Worm (Caenorhabditis elegans) whole organism, L4 larva: ENCODE data around the gene ZK616.8.

Source experiments
- aly-2 ChIP-seq: sonication (generic microtip); optimal IDR thresholded peaks from 2 replicates; lab custom pipeline; 2018; ENCODE audit warnings: missing biosample characterization, missing genetic modification characterization
- ceh-28 ChIP-seq: fragments of 150-350 bp; optimal IDR thresholded peaks from 2 replicates; lab custom pipeline; 2014; ENCODE audit warnings: missing biosample characterization, missing genetic modification reagents, missing genetic modification characterization
- cey-2 ChIP-seq: sonication (generic microtip); optimal IDR thresholded peaks from 3 replicates; lab custom pipeline; 2017; ENCODE audit warnings: missing genetic modification characterization, mild to moderate bottlenecking, missing compliant biosample characterization, antibody characterized with exemption, borderline replicate concordance; ENCODE audit not compliant: insufficient read depth
- egl-27 ChIP-seq: sonication (generic microtip); optimal IDR thresholded peaks from 3 replicates; lab custom pipeline; 2017; ENCODE audit warnings: missing biosample characterization, missing genetic modification reagents, missing genetic modification characterization
- egl-43 ChIP-seq: fragments of 200-800 bp; sonication (Bioruptor generic); IDR thresholded peaks from 2 replicates; pipeline ENCODE4 v1.3.6; 2022; ENCODE audit warnings: missing genetic modification reagents, missing genetic modification characterization, missing compliant biosample characterization
- fkh-10 ChIP-seq: fragments of 150-350 bp; optimal IDR thresholded peaks from 2 replicates; lab custom pipeline; 2014; ENCODE audit warnings: missing biosample characterization, missing genetic modification reagents, missing genetic modification characterization
- lin-39 ChIP-seq: fragments of 150-350 bp; optimal IDR thresholded peaks from 2 replicates; lab custom pipeline; 2014; ENCODE audit warnings: missing biosample characterization, missing genetic modification reagents, missing genetic modification characterization
- mdl-1 ChIP-seq, 2 experiments: fragments of 150-350 bp in 1 of 2; sonication (generic microtip) in 1 of 2; optimal IDR thresholded peaks; 2 replicates each; lab custom pipeline; 2014 to 2017; ENCODE audit warnings: missing biosample characterization in 2 of 2, missing genetic modification characterization in 2 of 2
- nhr-11 ChIP-seq: fragments of 150-350 bp; optimal IDR thresholded peaks from 2 replicates; lab custom pipeline; 2014; ENCODE audit warnings: missing biosample characterization, missing genetic modification characterization
- unc-130 ChIP-seq: sonication (generic microtip); optimal IDR thresholded peaks from 2 replicates; lab custom pipeline; 2016; ENCODE audit warnings: missing genetic modification reagents, missing genetic modification characterization, missing compliant biosample characterization
- unc-62 ChIP-seq, 3 experiments: fragments of 150-350 bp in 1 of 3; sonication (generic microtip); optimal IDR thresholded peaks in 2 of 3; peaks in 1 of 3; 1 replicate in 1 of 3; 2 replicates in 2 of 3; lab custom pipeline; 2014 to 2017; ENCODE audit warnings: missing biosample characterization in 3 of 3, missing genetic modification characterization in 3 of 3, missing genetic modification reagents in 3 of 3, missing genotype in 1 of 3
- zag-1 ChIP-seq: fragments of 150-350 bp; optimal IDR thresholded peaks from 2 replicates; lab custom pipeline; 2014; ENCODE audit warnings: missing biosample characterization, missing genetic modification characterization

DNA sequence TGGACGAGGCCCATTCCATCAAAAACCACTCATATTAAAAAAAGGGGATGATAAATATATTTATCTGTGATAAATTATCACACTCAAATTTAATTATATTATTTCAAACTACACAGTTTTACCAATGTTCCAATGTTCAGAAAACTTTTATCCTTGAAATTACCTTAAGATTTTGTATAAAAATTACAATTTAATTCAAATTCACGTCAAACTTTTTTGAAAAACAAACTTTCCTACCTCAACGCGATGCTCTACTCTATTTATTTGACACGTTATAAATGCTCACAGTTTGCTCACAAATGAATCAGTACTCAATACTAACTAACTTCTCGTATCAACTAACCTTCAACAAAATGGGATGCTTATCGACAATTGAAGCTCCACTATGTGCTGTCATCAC lies 29.4 kb downstream of the ZK616.8 start, which contains the start of gene F41H10.1:
- no peak for TF ChIP-seq cey-2 (tag; lab: Kevin White, UChicago)
- TF ChIP-seq egl-27 (tag; lab: Kevin White, UChicago): no peak
- no peak for TF ChIP-seq ceh-28 (tag; lab: Kevin White, UChicago)
- no peak for TF ChIP-seq aly-2 (tag; lab: Kevin White, UChicago)
- TF ChIP-seq fkh-10 (GFP tag; lab: Kevin White, UChicago): no peak
- TF ChIP-seq zag-1 (tag; lab: Kevin White, UChicago): no peak
- TF ChIP-seq unc-130 (GFP tag; lab: Kevin White, UChicago): no peak
- TF ChIP-seq egl-43: no peak
- TF ChIP-seq mdl-1 (tag; optimal IDR thresholded peaks at IDR 0.05; lab: Kevin White, UChicago): no peak
- TF ChIP-seq lin-39: no peak
- TF ChIP-seq unc-62 (GFP tag; optimal IDR thresholded peaks at IDR 0.05 in 1 of 2; lab: Kevin White, UChicago): no peak
- no peak for TF ChIP-seq unc-62 (tag; optimal IDR thresholded peaks at IDR 0.05; lab: Kevin White, UChicago)
- no peak for TF ChIP-seq nhr-11 (tag; lab: Kevin White, UChicago)
